Worm (Caenorhabditis elegans) whole organism, L1 larva: Measurements from ENCODE around the gene F45E1.5.

Source experiments
- Y116A8C.19 ChIP-seq: sonication (generic microtip); optimal IDR thresholded peaks from 2 replicates; lab custom pipeline; 2016; ENCODE audit warnings: missing compliant biosample characterization, missing genetic modification characterization, borderline replicate concordance
- aha-1 ChIP-seq: fragments of 150-350 bp; optimal IDR thresholded peaks from 2 replicates; lab custom pipeline; 2014; ENCODE audit warnings: missing biosample characterization, missing genetic modification characterization
- alr-1 ChIP-seq: fragments of 200-800 bp; sonication (Bioruptor generic); optimal IDR thresholded peaks from 2 replicates; lab custom pipeline; 2018; ENCODE audit warnings: borderline replicate concordance, mild to moderate bottlenecking, missing genetic modification characterization, missing compliant biosample characterization
- aly-2 ChIP-seq: fragments of 150-350 bp; optimal IDR thresholded peaks from 2 replicates; lab custom pipeline; 2014; ENCODE audit warnings: missing biosample characterization, missing genetic modification characterization
- ama-1 ChIP-seq: fragments of 150-350 bp; optimal IDR thresholded peaks from 2 replicates; lab custom pipeline; 2014
- blmp-1 ChIP-seq: fragments of 150-350 bp; optimal IDR thresholded peaks from 2 replicates; lab custom pipeline; 2014; ENCODE audit warnings: missing biosample characterization, missing genetic modification characterization
- ceh-63 ChIP-seq: fragments of 200-800 bp; sonication (Bioruptor generic); optimal IDR thresholded peaks from 2 replicates; lab custom pipeline; 2018; ENCODE audit warnings: mild to moderate bottlenecking, missing genetic modification characterization, missing compliant biosample characterization
- ceh-8 ChIP-seq: fragments of 200-800 bp; sonication (Bioruptor generic); optimal IDR thresholded peaks from 2 replicates; lab custom pipeline; 2018; ENCODE audit warnings: mild to moderate bottlenecking, missing genetic modification characterization, moderate library complexity, missing compliant biosample characterization
- ceh-88 ChIP-seq: fragments of 200-800 bp; sonication (Bioruptor generic); IDR thresholded peaks from 2 replicates; pipeline ENCODE4 v1.3.6; 2022; ENCODE audit warnings: missing genetic modification characterization, missing compliant biosample characterization
- dpl-1 ChIP-seq, 3 experiments: fragments of 150-350 bp in 2 of 3; sonication (generic microtip) in 1 of 3; optimal IDR thresholded peaks; 2 replicates each; lab custom pipeline; 2014 to 2017; ENCODE audit warnings: missing biosample characterization in 3 of 3, missing genetic modification characterization in 3 of 3, missing genetic modification reagents in 3 of 3
- dsc-1 ChIP-seq: sonication (generic microtip); optimal IDR thresholded peaks from 2 replicates; lab custom pipeline; 2016; ENCODE audit warnings: mild to moderate bottlenecking, missing genetic modification characterization, missing compliant biosample characterization
- efl-1 ChIP-seq, 4 experiments: fragments of 150-350 bp; optimal IDR thresholded peaks in 3 of 4; peaks in 1 of 4; 1 replicate in 1 of 4; 2 replicates in 3 of 4; lab custom pipeline; 2014; ENCODE audit warnings: missing biosample characterization in 2 of 4, missing genetic modification characterization in 2 of 4, missing genetic modification reagents in 2 of 4
- egl-27 ChIP-seq, 2 experiments: fragments of 150-350 bp in 1 of 2; sonication (generic microtip); optimal IDR thresholded peaks; 3 replicates each; lab custom pipeline; 2017 to 2018; ENCODE audit warnings: missing biosample characterization in 2 of 2, missing genetic modification characterization in 2 of 2, missing genetic modification reagents in 2 of 2
- ets-5 ChIP-seq: fragments of 200-800 bp; sonication (Bioruptor generic); IDR thresholded peaks from 2 replicates; pipeline ENCODE4 v1.3.6; 2022; ENCODE audit warnings: missing genetic modification characterization, missing compliant biosample characterization
- fkh-10 ChIP-seq: sonication (generic microtip); optimal IDR thresholded peaks from 2 replicates; lab custom pipeline; 2017; ENCODE audit warnings: missing biosample characterization, missing genetic modification reagents, missing genetic modification characterization
- fkh-4 ChIP-seq: sonication (generic microtip); optimal IDR thresholded peaks from 2 replicates; lab custom pipeline; 2016; ENCODE audit warnings: missing compliant biosample characterization, missing genetic modification characterization, borderline replicate concordance
- hpl-2 ChIP-seq: fragments of 150-350 bp; optimal IDR thresholded peaks from 2 replicates; lab custom pipeline; 2014; ENCODE audit warnings: missing biosample characterization, missing genetic modification reagents, missing genetic modification characterization
- irx-1 ChIP-seq: sonication (generic microtip); optimal IDR thresholded peaks from 2 replicates; lab custom pipeline; 2016; ENCODE audit warnings: missing genetic modification characterization, missing compliant biosample characterization
- lin-14 ChIP-seq: fragments of 200-800 bp; sonication (Bioruptor generic); optimal IDR thresholded peaks from 2 replicates; lab custom pipeline; 2018; ENCODE audit warnings: mild to moderate bottlenecking, missing genetic modification characterization, moderate library complexity, missing compliant biosample characterization
- lin-35 ChIP-seq, 2 experiments: fragments of 150-350 bp; optimal IDR thresholded peaks; 2 replicates each; lab custom pipeline; 2014; ENCODE audit warnings: missing biosample characterization in 2 of 2, missing genetic modification characterization in 2 of 2, missing genetic modification reagents in 2 of 2
- lsy-2 ChIP-seq, 2 experiments: fragments of 150-350 bp; optimal IDR thresholded peaks; 2 replicates each; lab custom pipeline; 2014; ENCODE audit warnings: missing biosample characterization in 2 of 2, missing genetic modification characterization in 2 of 2
- mab-9 ChIP-seq: fragments of 200-800 bp; sonication (Bioruptor generic); IDR thresholded peaks from 2 replicates; pipeline ENCODE4 v1.3.6; 2022; ENCODE audit warnings: missing genetic modification reagents, missing genetic modification characterization, missing compliant biosample characterization
- mef-2 ChIP-seq: fragments of 150-350 bp; optimal IDR thresholded peaks from 2 replicates; lab custom pipeline; 2014; ENCODE audit warnings: missing biosample characterization, missing genetic modification characterization
- nhr-11 ChIP-seq: fragments of 150-350 bp; optimal IDR thresholded peaks from 2 replicates; lab custom pipeline; 2014; ENCODE audit warnings: missing biosample characterization, missing genetic modification characterization
- nhr-12 ChIP-seq: sonication (generic microtip); optimal IDR thresholded peaks from 2 replicates; lab custom pipeline; 2017; ENCODE audit warnings: missing biosample characterization, missing genetic modification characterization
- nhr-19 ChIP-seq: fragments of 200-800 bp; sonication (Bioruptor generic); conservative IDR thresholded peaks from 2 replicates; pipeline ENCODE4 v1.3.6; 2022; ENCODE audit warnings: missing genetic modification characterization, missing compliant biosample characterization
- nhr-28 ChIP-seq: fragments of 150-350 bp; optimal IDR thresholded peaks from 2 replicates; lab custom pipeline; 2014; ENCODE audit warnings: missing biosample characterization, missing genetic modification characterization
- nhr-47 ChIP-seq: sonication (generic microtip); optimal IDR thresholded peaks from 2 replicates; lab custom pipeline; 2016; ENCODE audit warnings: mild to moderate bottlenecking, missing genetic modification characterization, moderate library complexity, missing compliant biosample characterization
- nhr-71 ChIP-seq: sonication (generic microtip); optimal IDR thresholded peaks from 2 replicates; lab custom pipeline; 2016; ENCODE audit warnings: mild to moderate bottlenecking, missing genetic modification characterization, moderate library complexity, missing compliant biosample characterization
- nhr-85 ChIP-seq: sonication (generic microtip); peaks from one replicate; lab custom pipeline; 2016; ENCODE audit warnings: missing genetic modification characterization, inconsistent platforms, missing compliant biosample characterization
- nhr-90 ChIP-seq: sonication (generic microtip); optimal IDR thresholded peaks from 2 replicates; lab custom pipeline; 2016; ENCODE audit warnings: mild to moderate bottlenecking, missing genetic modification characterization, missing compliant biosample characterization; ENCODE audit not compliant: poor library complexity
- pag-3 ChIP-seq: sonication (generic microtip); optimal IDR thresholded peaks from 2 replicates; lab custom pipeline; 2017; ENCODE audit warnings: missing genetic modification characterization, mild to moderate bottlenecking, missing compliant biosample characterization, antibody characterized with exemption, borderline replicate concordance; ENCODE audit not compliant: insufficient read depth
- pax-3 ChIP-seq: fragments of 200-800 bp; sonication (Bioruptor generic); optimal IDR thresholded peaks from 2 replicates; lab custom pipeline; 2018; ENCODE audit warnings: mild to moderate bottlenecking, missing genetic modification characterization, moderate library complexity, missing compliant biosample characterization
- pqm-1 ChIP-seq: sonication (generic microtip); optimal IDR thresholded peaks from 3 replicates; lab custom pipeline; 2017; ENCODE audit warnings: missing biosample characterization, missing genetic modification characterization
- rnt-1 ChIP-seq: sonication (generic microtip); optimal IDR thresholded peaks from 2 replicates; lab custom pipeline; 2016; ENCODE audit warnings: mild to moderate bottlenecking, missing genetic modification characterization, moderate library complexity, missing compliant biosample characterization
- skn-1 ChIP-seq: fragments of 150-350 bp; optimal IDR thresholded peaks from 2 replicates; lab custom pipeline; 2014; ENCODE audit warnings: missing biosample characterization, missing genetic modification characterization
- sptf-1 ChIP-seq: fragments of 150-350 bp; optimal IDR thresholded peaks from 2 replicates; lab custom pipeline; 2014; ENCODE audit warnings: missing biosample characterization, missing genetic modification characterization
- tbx-2 ChIP-seq: sonication (generic microtip); optimal IDR thresholded peaks from 2 replicates; lab custom pipeline; 2016; ENCODE audit warnings: missing genetic modification characterization, missing compliant biosample characterization
- unc-30 ChIP-seq: sonication (generic microtip); optimal IDR thresholded peaks from 2 replicates; lab custom pipeline; 2017; ENCODE audit warnings: missing biosample characterization, missing genetic modification characterization
- unc-62 ChIP-seq: fragments of 150-350 bp; optimal IDR thresholded peaks from 2 replicates; lab custom pipeline; 2014; ENCODE audit warnings: missing biosample characterization, missing genetic modification reagents, missing genetic modification characterization
- unc-86 ChIP-seq: sonication (generic microtip); optimal IDR thresholded peaks from 2 replicates; lab custom pipeline; 2016; ENCODE audit warnings: missing genetic modification characterization, missing compliant biosample characterization
- vab-15 ChIP-seq: sonication (generic microtip); optimal IDR thresholded peaks from 2 replicates; lab custom pipeline; 2017; ENCODE audit warnings: missing genotype, mild to moderate bottlenecking, missing genetic modification characterization, missing compliant biosample characterization
- zag-1 ChIP-seq: fragments of 150-350 bp; optimal IDR thresholded peaks from 2 replicates; lab custom pipeline; 2014; ENCODE audit warnings: missing biosample characterization, missing genetic modification characterization
- zip-4 ChIP-seq: fragments of 200-800 bp; sonication (Bioruptor generic); optimal IDR thresholded peaks from 2 replicates; lab custom pipeline; 2018; ENCODE audit warnings: mild to moderate bottlenecking, missing genetic modification characterization, moderate library complexity, missing compliant biosample characterization
- ztf-11 ChIP-seq, 2 experiments: sonication (generic microtip); optimal IDR thresholded peaks; 2 replicates each; lab custom pipeline; 2016 to 2017; ENCODE audit warnings: missing genetic modification characterization in 2 of 2, missing biosample characterization in 1 of 2, missing compliant biosample characterization in 1 of 2
- ztf-4 ChIP-seq: fragments of 150-350 bp; optimal IDR thresholded peaks from 2 replicates; lab custom pipeline; 2014; ENCODE audit warnings: missing biosample characterization, missing genetic modification characterization

The F45E1.5 gene

DNA sequence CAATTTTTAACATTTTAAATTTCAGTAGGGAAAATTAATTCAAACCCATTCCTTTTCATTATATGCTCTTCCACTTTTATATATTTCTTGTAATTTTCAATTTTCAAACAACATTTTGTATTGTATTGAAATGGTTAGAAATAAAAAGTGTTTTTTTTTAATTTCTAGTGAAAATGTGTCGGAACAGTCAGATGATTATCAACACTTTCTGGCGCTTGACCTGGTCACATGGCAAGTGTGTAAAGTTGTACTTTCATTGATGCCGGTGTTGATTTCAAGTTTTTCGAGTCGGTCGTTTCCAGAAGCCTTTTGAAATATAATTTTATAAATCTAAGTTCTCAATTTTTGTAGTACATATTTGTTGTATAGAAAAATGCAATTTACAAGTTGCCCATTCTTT, 50.2 kb downstream of the F45E1.5 start (continued):
- TF ChIP-seq nhr-11 (tag; lab: Kevin White, UChicago), result no peak
- TF ChIP-seq rnt-1 (tag; lab: Kevin White, UChicago), result peak; percentile 27
- TF ChIP-seq zag-1 (tag; lab: Kevin White, UChicago), result no peak
- TF ChIP-seq unc-30, result no peak
- TF ChIP-seq fkh-4 (tag; lab: Kevin White, UChicago), result no peak
- TF ChIP-seq fkh-10 (GFP tag; lab: Kevin White, UChicago), result no peak
- TF ChIP-seq nhr-85, result no peak
- TF ChIP-seq lin-35 (GFP tag; optimal IDR thresholded peaks at IDR 0.05; lab: Kevin White, UChicago), result peak in 1 of 2 experiments; percentile 68
- TF ChIP-seq ztf-4 (tag; lab: Kevin White, UChicago), result no peak
- no peak for TF ChIP-seq aha-1 (tag; lab: Kevin White, UChicago)
- TF ChIP-seq Y116A8C.19 (tag; lab: Kevin White, UChicago), result no peak

DNA sequence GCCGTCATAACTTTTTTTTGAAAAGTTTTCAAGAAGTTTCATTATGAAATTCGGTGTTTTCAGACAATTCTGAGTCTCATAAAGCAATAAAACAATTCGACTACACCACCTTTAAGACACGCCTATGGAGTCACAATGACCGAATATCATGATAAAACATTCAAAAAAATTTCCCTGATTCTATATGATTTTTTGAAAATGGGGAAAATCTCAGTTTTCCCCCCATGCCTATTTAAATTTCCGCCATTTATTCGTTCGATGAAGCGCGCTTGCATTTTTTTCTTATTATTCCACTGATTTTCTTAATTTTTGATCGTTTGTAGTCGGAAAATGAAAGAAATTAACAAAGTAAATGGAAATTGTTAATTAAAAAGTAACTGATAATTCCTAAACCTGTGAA, 51.0 kb downstream of the F45E1.5 start:
- TF ChIP-seq skn-1 (tag; lab: Kevin White, UChicago) (no peak), ceh-88 (GFP tag; lab: Robert Waterston, UW) (no peak), mab-9 (GFP tag; lab: Robert Waterston, UW) (0 out of 2 replicates have a peak, but pooled peaks have one; percentile 6), efl-1 (optimal IDR thresholded peaks at IDR 0.05; lab: Kevin White, UChicago) (peak in 1 of 2 experiments; percentile 7), efl-1 (GFP tag; optimal IDR thresholded peaks at IDR 0.05 in 1 of 2; lab: Kevin White, UChicago) (peak; percentile 50 to 93), dsc-1 (tag; lab: Kevin White, UChicago) (no peak), zip-4 (GFP tag; lab: Kevin White, UChicago) (no peak), nhr-28 (tag; lab: Kevin White, UChicago) (no peak), nhr-71 (tag; lab: Kevin White, UChicago) (no peak), nhr-47 (tag; lab: Kevin White, UChicago) (no peak), unc-62 (GFP tag; lab: Kevin White, UChicago) (no peak), fkh-4 (tag; lab: Kevin White, UChicago) (no peak), ceh-63 (GFP tag; lab: Kevin White, UChicago) (no peak), nhr-12 (no peak), mef-2 (no peak), lin-35 (GFP tag; optimal IDR thresholded peaks at IDR 0.05; lab: Kevin White, UChicago) (peak in 1 of 2 experiments; percentile 1), rnt-1 (tag; lab: Kevin White, UChicago) (no peak), Y116A8C.19 (tag; lab: Kevin White, UChicago) (no peak), tbx-2 (tag; lab: Kevin White, UChicago) (no peak), irx-1 (tag; lab: Kevin White, UChicago) (no peak), ets-5 (no peak), pax-3 (tag; lab: Kevin White, UChicago) (no peak), unc-86 (tag; lab: Kevin White, UChicago) (no peak), pag-3 (tag; lab: Kevin White, UChicago) (no peak)

ce11 chrX:8029080-8029479, 52.6 kb downstream of the F45E1.5 start, which contains the start of gene C34D10.1:
Gene C34D10.1 (plus strand): TSS chrX:8029479.
- TF ChIP-seq zag-1 (tag; lab: Kevin White, UChicago) (no peak), zip-4 (GFP tag; lab: Kevin White, UChicago) (no peak), hpl-2 (no peak), nhr-90 (peak; percentile 63), nhr-47 (tag; lab: Kevin White, UChicago) (peak; percentile 71), alr-1 (tag; lab: Kevin White, UChicago) (no peak), nhr-28 (tag; lab: Kevin White, UChicago) (no peak), blmp-1 (tag; lab: Kevin White, UChicago) (peak; percentile 85), aly-2 (tag; lab: Kevin White, UChicago) (no peak), vab-15 (tag; lab: Kevin White, UChicago) (no peak), skn-1 (tag; lab: Kevin White, UChicago) (no peak), pax-3 (tag; lab: Kevin White, UChicago) (no peak), Y116A8C.19 (tag; lab: Kevin White, UChicago) (no peak), mab-9 (GFP tag; lab: Robert Waterston, UW) (no peak), ceh-63 (GFP tag; lab: Kevin White, UChicago) (no peak), pqm-1 (no peak), dsc-1 (tag; lab: Kevin White, UChicago) (peak; percentile 48), tbx-2 (tag; lab: Kevin White, UChicago) (peak; percentile 80), lin-35 (GFP tag; optimal IDR thresholded peaks at IDR 0.05; lab: Kevin White, UChicago) (peak; percentile 65 to 76), nhr-19 (peak; percentile 78), sptf-1 (tag; lab: Kevin White, UChicago) (no peak), ceh-8 (GFP tag; lab: Kevin White, UChicago) (no peak), lin-14 (GFP tag; lab: Kevin White, UChicago) (peak; percentile 95), egl-27 (tag; optimal IDR thresholded peaks at IDR 0.05; lab: Kevin White, UChicago) (no peak), dpl-1 (GFP tag; optimal IDR thresholded peaks at IDR 0.05; lab: Kevin White, UChicago) (peak; percentile 50 to 72 (median 66)), ama-1 (peak; percentile 15), lsy-2 (tag; optimal IDR thresholded peaks at IDR 0.05; lab: Kevin White, UChicago) (peak; percentile 71 to 74), ztf-11 (tag; optimal IDR thresholded peaks at IDR 0.05; lab: Kevin White, UChicago) (no peak)
